Fruit fly (Drosophila melanogaster) whole organism, wandering third instar larva: ENCODE data around the gene del.

Experiments
- Abd-B ChIP-seq: fragments of >200 bp; optimal IDR thresholded peaks from 2 replicates; lab custom pipeline; 2017; ENCODE audit warnings: missing biosample characterization, missing genetic modification characterization
- CG9705 ChIP-seq: fragments of 200-800 bp; sonication (Bioruptor generic); optimal IDR thresholded peaks from 2 replicates; lab custom pipeline; 2018; ENCODE audit warnings: missing biosample characterization, mild to moderate bottlenecking, missing genetic modification characterization
- ey ChIP-seq: fragments of 200-800 bp; sonication (Bioruptor generic); optimal IDR thresholded peaks from 2 replicates; lab custom pipeline; 2016; ENCODE audit warnings: missing biosample characterization, missing genetic modification characterization

DNA sequence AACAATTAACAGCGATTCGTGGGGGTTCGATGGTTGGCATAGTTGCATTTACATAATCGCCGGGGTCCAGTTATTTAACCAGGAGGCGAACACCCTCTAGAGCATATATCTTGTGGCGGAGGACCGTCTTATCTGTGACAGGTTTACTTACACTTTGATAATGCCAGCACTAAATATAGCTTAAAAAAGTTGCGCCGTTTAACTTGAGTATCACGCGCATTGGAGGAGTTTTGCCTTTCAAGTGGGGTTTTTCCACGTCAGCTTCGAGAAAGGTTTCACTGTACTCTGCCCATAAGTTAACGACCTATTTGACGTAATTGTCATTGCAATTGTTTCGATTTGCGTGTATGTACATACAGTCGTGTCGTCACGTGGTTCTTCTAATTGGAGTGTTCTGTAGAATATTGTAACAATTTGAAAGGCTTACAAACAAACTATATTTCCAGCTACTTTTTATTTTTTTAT, 20.8 kb upstream of the del start:
- TF ChIP-seq Abd-B = no peak
- TF ChIP-seq CG9705 (GFP tag; lab: Kevin White, UChicago) = no peak
- no peak for TF ChIP-seq ey (GFP tag; lab: Kevin White, UChicago)
